Worm (Caenorhabditis elegans) whole organism, L1 larva: ENCODE data around the gene stdh-2.

Experiments
- Y116A8C.19 ChIP-seq: sonication (generic microtip); optimal IDR thresholded peaks from 2 replicates; lab custom pipeline; 2016; ENCODE audit warnings: missing compliant biosample characterization, missing genetic modification characterization, borderline replicate concordance
- aly-2 ChIP-seq: fragments of 150-350 bp; optimal IDR thresholded peaks from 2 replicates; lab custom pipeline; 2014; ENCODE audit warnings: missing biosample characterization, missing genetic modification characterization
- ceh-8 ChIP-seq: fragments of 200-800 bp; sonication (Bioruptor generic); optimal IDR thresholded peaks from 2 replicates; lab custom pipeline; 2018; ENCODE audit warnings: mild to moderate bottlenecking, missing genetic modification characterization, moderate library complexity, missing compliant biosample characterization
- ceh-88 ChIP-seq: fragments of 200-800 bp; sonication (Bioruptor generic); IDR thresholded peaks from 2 replicates; pipeline ENCODE4 v1.3.6; 2022; ENCODE audit warnings: missing genetic modification characterization, missing compliant biosample characterization
- ceh-90 ChIP-seq: sonication (generic microtip); optimal IDR thresholded peaks from 2 replicates; lab custom pipeline; 2016; ENCODE audit warnings: missing genetic modification characterization, missing compliant biosample characterization
- efl-1 ChIP-seq, 4 experiments: fragments of 150-350 bp; optimal IDR thresholded peaks in 3 of 4; peaks in 1 of 4; 1 replicate in 1 of 4; 2 replicates in 3 of 4; lab custom pipeline; 2014; ENCODE audit warnings: missing biosample characterization in 2 of 4, missing genetic modification characterization in 2 of 4, missing genetic modification reagents in 2 of 4
- egl-13 ChIP-seq: sonication (generic microtip); optimal IDR thresholded peaks from 2 replicates; lab custom pipeline; 2016; ENCODE audit warnings: missing genotype, missing genetic modification reagents, missing genetic modification characterization, missing compliant biosample characterization
- egl-27 ChIP-seq, 2 experiments: fragments of 150-350 bp in 1 of 2; sonication (generic microtip); optimal IDR thresholded peaks; 3 replicates each; lab custom pipeline; 2017 to 2018; ENCODE audit warnings: missing biosample characterization in 2 of 2, missing genetic modification characterization in 2 of 2, missing genetic modification reagents in 2 of 2
- elt-2 ChIP-seq: sonication (generic microtip); optimal IDR thresholded peaks from 2 replicates; lab custom pipeline; 2016; ENCODE audit warnings: missing genetic modification characterization, mild to moderate bottlenecking, inconsistent platforms, missing compliant biosample characterization, missing genetic modification reagents
- elt-3 ChIP-seq, 6 experiments: fragments of 150-350 bp in 1 of 6; sonication (generic microtip); optimal IDR thresholded peaks; 2 replicates each; lab custom pipeline; 2017 to 2018; ENCODE audit warnings: missing biosample characterization in 6 of 6, missing genetic modification characterization in 6 of 6, inconsistent platforms in 1 of 6
- fkh-10 ChIP-seq: sonication (generic microtip); optimal IDR thresholded peaks from 2 replicates; lab custom pipeline; 2017; ENCODE audit warnings: missing biosample characterization, missing genetic modification reagents, missing genetic modification characterization
- fkh-4 ChIP-seq: sonication (generic microtip); optimal IDR thresholded peaks from 2 replicates; lab custom pipeline; 2016; ENCODE audit warnings: missing compliant biosample characterization, missing genetic modification characterization, borderline replicate concordance
- fos-1 ChIP-seq: fragments of 150-350 bp; optimal IDR thresholded peaks from 2 replicates; lab custom pipeline; 2014; ENCODE audit warnings: missing biosample characterization, missing genetic modification characterization
- grh-1 ChIP-seq: fragments of 200-800 bp; sonication (Bioruptor generic); IDR thresholded peaks from 2 replicates; pipeline ENCODE4 v1.3.6; 2022; ENCODE audit warnings: missing genetic modification reagents, missing genetic modification characterization, missing compliant biosample characterization
- hpl-2 ChIP-seq: fragments of 150-350 bp; optimal IDR thresholded peaks from 2 replicates; lab custom pipeline; 2014; ENCODE audit warnings: missing biosample characterization, missing genetic modification reagents, missing genetic modification characterization
- irx-1 ChIP-seq: sonication (generic microtip); optimal IDR thresholded peaks from 2 replicates; lab custom pipeline; 2016; ENCODE audit warnings: missing genetic modification characterization, missing compliant biosample characterization
- isw-1 ChIP-seq: fragments of 200-800 bp; sonication (Bioruptor generic); IDR thresholded peaks from 2 replicates; pipeline ENCODE4 v1.3.6; 2022; ENCODE audit warnings: missing genetic modification characterization, missing compliant biosample characterization
- jun-1 ChIP-seq: fragments of 150-350 bp; optimal IDR thresholded peaks from 2 replicates; lab custom pipeline; 2014; ENCODE audit warnings: missing biosample characterization, missing genetic modification reagents, missing genetic modification characterization
- lin-14 ChIP-seq: fragments of 200-800 bp; sonication (Bioruptor generic); optimal IDR thresholded peaks from 2 replicates; lab custom pipeline; 2018; ENCODE audit warnings: mild to moderate bottlenecking, missing genetic modification characterization, moderate library complexity, missing compliant biosample characterization
- lin-15B ChIP-seq: fragments of 150-350 bp; sonication (generic microtip); optimal IDR thresholded peaks from 3 replicates; lab custom pipeline; 2014; ENCODE audit warnings: missing biosample characterization, missing genetic modification characterization
- lin-39 ChIP-seq: fragments of 150-350 bp; optimal IDR thresholded peaks from 2 replicates; lab custom pipeline; 2014; ENCODE audit warnings: missing biosample characterization, missing genetic modification reagents, missing genetic modification characterization
- mef-2 ChIP-seq: fragments of 150-350 bp; optimal IDR thresholded peaks from 2 replicates; lab custom pipeline; 2014; ENCODE audit warnings: missing biosample characterization, missing genetic modification characterization
- mep-1 ChIP-seq: fragments of 150-350 bp; optimal IDR thresholded peaks from 2 replicates; lab custom pipeline; 2014; ENCODE audit warnings: missing biosample characterization, missing genetic modification characterization
- nhr-12 ChIP-seq: sonication (generic microtip); optimal IDR thresholded peaks from 2 replicates; lab custom pipeline; 2017; ENCODE audit warnings: missing biosample characterization, missing genetic modification characterization
- nhr-19 ChIP-seq: fragments of 200-800 bp; sonication (Bioruptor generic); conservative IDR thresholded peaks from 2 replicates; pipeline ENCODE4 v1.3.6; 2022; ENCODE audit warnings: missing genetic modification characterization, missing compliant biosample characterization
- nhr-237 ChIP-seq: fragments of 150-350 bp; optimal IDR thresholded peaks from 2 replicates; lab custom pipeline; 2014; ENCODE audit warnings: missing biosample characterization, missing genetic modification characterization
- nhr-28 ChIP-seq: fragments of 150-350 bp; optimal IDR thresholded peaks from 2 replicates; lab custom pipeline; 2014; ENCODE audit warnings: missing biosample characterization, missing genetic modification characterization
- nhr-71 ChIP-seq: sonication (generic microtip); optimal IDR thresholded peaks from 2 replicates; lab custom pipeline; 2016; ENCODE audit warnings: mild to moderate bottlenecking, missing genetic modification characterization, moderate library complexity, missing compliant biosample characterization
- nhr-77 ChIP-seq: fragments of 150-350 bp; optimal IDR thresholded peaks from 2 replicates; lab custom pipeline; 2014; ENCODE audit warnings: missing biosample characterization, missing genetic modification characterization
- nhr-84 ChIP-seq: sonication (generic microtip); optimal IDR thresholded peaks from 2 replicates; lab custom pipeline; 2017; ENCODE audit warnings: missing biosample characterization, missing genetic modification characterization
- pax-3 ChIP-seq: fragments of 200-800 bp; sonication (Bioruptor generic); optimal IDR thresholded peaks from 2 replicates; lab custom pipeline; 2018; ENCODE audit warnings: mild to moderate bottlenecking, missing genetic modification characterization, moderate library complexity, missing compliant biosample characterization
- pqm-1 ChIP-seq: sonication (generic microtip); optimal IDR thresholded peaks from 3 replicates; lab custom pipeline; 2017; ENCODE audit warnings: missing biosample characterization, missing genetic modification characterization
- rnt-1 ChIP-seq: sonication (generic microtip); optimal IDR thresholded peaks from 2 replicates; lab custom pipeline; 2016; ENCODE audit warnings: mild to moderate bottlenecking, missing genetic modification characterization, moderate library complexity, missing compliant biosample characterization
- skn-1 ChIP-seq: fragments of 150-350 bp; optimal IDR thresholded peaks from 2 replicates; lab custom pipeline; 2014; ENCODE audit warnings: missing biosample characterization, missing genetic modification characterization
- snpc-4 ChIP-seq: fragments of 150-350 bp; optimal IDR thresholded peaks from 2 replicates; lab custom pipeline; 2014; ENCODE audit warnings: missing biosample characterization, missing genetic modification characterization
- sox-4 ChIP-seq: sonication (generic microtip); optimal IDR thresholded peaks from 2 replicates; lab custom pipeline; 2016; ENCODE audit warnings: missing genetic modification characterization, missing compliant biosample characterization
- sup-37 ChIP-seq: fragments of 200-800 bp; sonication (Bioruptor generic); optimal IDR thresholded peaks from 2 replicates; lab custom pipeline; 2018; ENCODE audit warnings: mild to moderate bottlenecking, missing genetic modification characterization, missing compliant biosample characterization
- tbx-2 ChIP-seq: sonication (generic microtip); optimal IDR thresholded peaks from 2 replicates; lab custom pipeline; 2016; ENCODE audit warnings: missing genetic modification characterization, missing compliant biosample characterization
- unc-130 ChIP-seq: fragments of 150-350 bp; optimal IDR thresholded peaks from 2 replicates; lab custom pipeline; 2017; ENCODE audit warnings: missing biosample characterization, missing genetic modification characterization, inconsistent platforms
- unc-30 ChIP-seq: sonication (generic microtip); optimal IDR thresholded peaks from 2 replicates; lab custom pipeline; 2017; ENCODE audit warnings: missing biosample characterization, missing genetic modification characterization
- unc-62 ChIP-seq: fragments of 150-350 bp; optimal IDR thresholded peaks from 2 replicates; lab custom pipeline; 2014; ENCODE audit warnings: missing biosample characterization, missing genetic modification reagents, missing genetic modification characterization
- unc-86 ChIP-seq: sonication (generic microtip); optimal IDR thresholded peaks from 2 replicates; lab custom pipeline; 2016; ENCODE audit warnings: missing genetic modification characterization, missing compliant biosample characterization
- zag-1 ChIP-seq: fragments of 150-350 bp; optimal IDR thresholded peaks from 2 replicates; lab custom pipeline; 2014; ENCODE audit warnings: missing biosample characterization, missing genetic modification characterization
- ztf-4 ChIP-seq: fragments of 150-350 bp; optimal IDR thresholded peaks from 2 replicates; lab custom pipeline; 2014; ENCODE audit warnings: missing biosample characterization, missing genetic modification characterization

The stdh-2 gene

DNA sequence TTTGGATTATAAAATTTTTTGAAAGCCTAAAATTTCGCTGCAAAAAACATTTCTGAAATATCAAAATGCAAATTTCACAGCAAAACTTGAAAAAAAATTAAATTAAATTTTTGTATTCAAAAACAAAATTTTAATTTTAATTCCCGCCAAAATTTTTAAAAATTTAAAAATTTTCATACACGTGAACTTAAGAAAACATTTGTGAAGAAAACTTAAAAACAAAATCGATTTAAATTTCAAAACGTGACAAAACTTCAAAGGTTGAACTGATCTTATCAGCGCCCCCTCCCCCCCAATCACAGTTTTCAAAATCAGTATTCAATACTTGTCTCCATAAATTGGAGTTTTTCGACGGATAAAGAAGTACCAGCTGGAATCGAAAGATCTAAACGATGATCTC lies 13.1 kb downstream of the stdh-2 start, which contains the start of gene F21H7.5:
F21H7.5 (plus strand) TSS at position 301 of the 400 bp plus-strand sequence.
- TF ChIP-seq snpc-4 = no peak
- no peak for TF ChIP-seq nhr-237 (tag; lab: Kevin White, UChicago)
- no peak for TF ChIP-seq aly-2 (tag; lab: Kevin White, UChicago)
- no peak for TF ChIP-seq unc-62 (GFP tag; lab: Kevin White, UChicago)
- no peak for TF ChIP-seq pax-3 (tag; lab: Kevin White, UChicago)
- no peak for TF ChIP-seq egl-27 (tag; optimal IDR thresholded peaks at IDR 0.05; lab: Kevin White, UChicago)
- TF ChIP-seq fkh-10 (GFP tag; lab: Kevin White, UChicago) = no peak
- TF ChIP-seq grh-1 (GFP tag; lab: Robert Waterston, UW) = no peak
- no peak for TF ChIP-seq nhr-28 (tag; lab: Kevin White, UChicago)
- no peak for TF ChIP-seq ztf-4 (tag; lab: Kevin White, UChicago)
- no peak for TF ChIP-seq zag-1 (tag; lab: Kevin White, UChicago)
- no peak for TF ChIP-seq ceh-88 (GFP tag; lab: Robert Waterston, UW)
- no peak for TF ChIP-seq skn-1 (tag; lab: Kevin White, UChicago)
- no peak for TF ChIP-seq ceh-8

DNA sequence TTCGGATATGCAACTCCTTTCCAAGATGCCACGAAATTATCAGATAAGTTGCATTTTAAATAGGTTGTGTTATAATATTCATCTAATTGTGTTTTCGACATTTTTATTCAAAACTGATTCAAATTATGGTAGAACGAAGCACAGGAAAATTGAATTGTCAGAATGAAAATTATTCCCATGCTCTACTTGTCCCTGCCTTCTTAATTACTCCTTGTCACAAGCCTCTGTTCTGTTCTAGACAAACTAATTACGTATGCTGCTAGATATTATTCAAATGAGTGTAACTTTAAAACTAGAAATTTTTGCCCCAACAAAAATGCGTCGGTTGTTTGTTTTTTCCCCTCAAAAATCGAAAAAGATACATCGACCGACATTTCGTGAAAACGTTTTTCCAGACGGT lies 20.0 kb downstream of the stdh-2 start, which contains the start of gene srh-104:
srh-104 (minus strand) TSS at position 101 of the 400 bp plus-strand sequence.
- no peak for TF ChIP-seq Y116A8C.19 (tag; lab: Kevin White, UChicago)
- no peak for TF ChIP-seq unc-86 (tag; lab: Kevin White, UChicago)
- no peak for TF ChIP-seq skn-1 (tag; lab: Kevin White, UChicago)
- no peak for TF ChIP-seq unc-30
- TF ChIP-seq egl-13 (tag; lab: Kevin White, UChicago) = no peak
- no peak for TF ChIP-seq tbx-2
- TF ChIP-seq jun-1 = no peak
- no peak for TF ChIP-seq ceh-90 (tag; lab: Kevin White, UChicago)
- no peak for TF ChIP-seq ceh-88 (GFP tag; lab: Robert Waterston, UW)
- TF ChIP-seq, all 84 proteins: peak for 0

- TF ChIP-seq mep-1 (tag; lab: Kevin White, UChicago) (no peak), snpc-4 (no peak), lin-15B (tag; lab: Kevin White, UChicago) (no peak), sox-4 (no peak), irx-1 (tag; lab: Kevin White, UChicago) (no peak)
Observed at ce11 chrV:16246579-16246978, 22.5 kb downstream of the stdh-2 start, which contains the start of gene srh-95. Gene srh-95 (plus strand): TSS chrV:16246879.

- TF ChIP-seq nhr-12 (tag; lab: Kevin White, UChicago) (no peak), ceh-8 (no peak), nhr-84 (tag; lab: Kevin White, UChicago) (no peak), unc-30 (no peak), unc-130 (tag; lab: Kevin White, UChicago) (no peak), nhr-28 (tag; lab: Kevin White, UChicago) (no peak), hpl-2 (GFP tag; lab: Kevin White, UChicago) (no peak), elt-3 (tag; optimal IDR thresholded peaks at IDR 0.05; lab: Kevin White, UChicago) (no peak), jun-1 (no peak), fos-1 (tag; lab: Kevin White, UChicago) (no peak), unc-62 (GFP tag; lab: Kevin White, UChicago) (no peak), nhr-71 (tag; lab: Kevin White, UChicago) (no peak), mef-2 (no peak), elt-2 (tag; lab: Kevin White, UChicago) (no peak), rnt-1 (tag; lab: Kevin White, UChicago) (no peak), egl-13 (tag; lab: Kevin White, UChicago) (no peak)
Observed at ce11 chrV:16249105-16249504, 25.0 kb downstream of the stdh-2 start.

ce11 chrV:16253687-16254086 lies 29.6 kb downstream of the stdh-2 start, which contains the start of gene gcy-20:
Gene gcy-20 (minus strand): TSS chrV:16253787.
- no peak for TF ChIP-seq nhr-19
- no peak for TF ChIP-seq pqm-1 (tag; lab: Kevin White, UChicago)
- TF ChIP-seq mef-2 = no peak
- no peak for TF ChIP-seq nhr-77
- no peak for TF ChIP-seq rnt-1 (tag; lab: Kevin White, UChicago)
- no peak for TF ChIP-seq lin-14
- no peak for TF ChIP-seq lin-39 (tag; lab: Kevin White, UChicago)
- no peak for TF ChIP-seq isw-1 (GFP tag; lab: Robert Waterston, UW)
- no peak for TF ChIP-seq aly-2 (tag; lab: Kevin White, UChicago)
- TF ChIP-seq pax-3 (tag; lab: Kevin White, UChicago) = no peak
- no peak for TF ChIP-seq sup-37 (GFP tag; lab: Kevin White, UChicago)
- no peak for TF ChIP-seq fkh-4 (tag; lab: Kevin White, UChicago)
- no peak for TF ChIP-seq nhr-71 (tag; lab: Kevin White, UChicago)
- no peak for TF ChIP-seq efl-1 (optimal IDR thresholded peaks at IDR 0.05; lab: Kevin White, UChicago)
- no peak for TF ChIP-seq efl-1 (GFP tag; optimal IDR thresholded peaks at IDR 0.05 in 1 of 2; lab: Kevin White, UChicago)
- no peak for TF ChIP-seq lin-15B (tag; lab: Kevin White, UChicago)
- TF ChIP-seq fos-1 (tag; lab: Kevin White, UChicago) = no peak
- no peak for TF ChIP-seq irx-1 (tag; lab: Kevin White, UChicago)
